Fruit fly (Drosophila melanogaster) whole organism, embryonic: ENCODE data around the gene Cep135.

Experiments used
- Atf6 ChIP-seq: fragments of 200-800 bp; sonication (Bioruptor generic); IDR thresholded peaks from 2 replicates; pipeline ENCODE4 v1.3.6; 2022; ENCODE audit warnings: missing biosample characterization, missing genetic modification characterization
- Bgb ChIP-seq: fragments of 200-800 bp; sonication (Bioruptor generic); IDR thresholded peaks from 2 replicates; pipeline ENCODE4 v1.3.6; 2022; ENCODE audit warnings: missing biosample characterization, missing genetic modification characterization; ENCODE audit not compliant: partially characterized antibody
- Blimp-1 ChIP-seq: fragments of 200-800 bp; sonication (Bioruptor generic); optimal IDR thresholded peaks from 3 replicates; lab custom pipeline; 2018; ENCODE audit warnings: missing biosample characterization, missing genetic modification characterization, mild to moderate bottlenecking, moderate library complexity, missing genetic modification reagents
- CG13296 ChIP-seq: fragments of 200-800 bp; sonication (Bioruptor generic); optimal IDR thresholded peaks from 3 replicates; lab custom pipeline; 2018; ENCODE audit warnings: missing biosample characterization, mild to moderate bottlenecking, missing genetic modification characterization
- CG14965 ChIP-seq: fragments of 200-800 bp; sonication (Bioruptor generic); optimal IDR thresholded peaks from 2 replicates; lab custom pipeline; 2016; ENCODE audit warnings: missing biosample characterization, missing genetic modification characterization, borderline replicate concordance
- CG42726 ChIP-seq: fragments of 200-800 bp; sonication (Bioruptor generic); IDR thresholded peaks from 2 replicates; pipeline ENCODE4 v1.3.6; 2022; ENCODE audit warnings: missing biosample characterization, missing genetic modification characterization; ENCODE audit not compliant: partially characterized antibody
- CG4328 ChIP-seq: fragments of 200-800 bp; sonication (Bioruptor generic); optimal IDR thresholded peaks from 3 replicates; lab custom pipeline; 2017; ENCODE audit warnings: missing biosample characterization, missing genetic modification reagents, missing genetic modification characterization
- CG4617 ChIP-seq: fragments of 200-800 bp; sonication (Bioruptor generic); optimal IDR thresholded peaks from 3 replicates; lab custom pipeline; 2016; ENCODE audit warnings: missing biosample characterization, missing genetic modification characterization, borderline replicate concordance
- CG6683 ChIP-seq: fragments of 200-800 bp; sonication (Bioruptor generic); optimal IDR thresholded peaks from 2 replicates; lab custom pipeline; 2017; ENCODE audit warnings: missing biosample characterization, mild to moderate bottlenecking, missing genetic modification characterization, missing genetic modification reagents
- CG6689 ChIP-seq: fragments of 200-800 bp; sonication (Bioruptor generic); IDR thresholded peaks from 2 replicates; pipeline ENCODE4 v1.3.6; 2022; ENCODE audit warnings: missing biosample characterization, missing genetic modification characterization
- CG8089 ChIP-seq: fragments of 200-800 bp; sonication (Bioruptor generic); optimal IDR thresholded peaks from 3 replicates; lab custom pipeline; 2016; ENCODE audit warnings: missing biosample characterization, missing genetic modification characterization
- CG8388 ChIP-seq: fragments of 200-800 bp; sonication (Bioruptor generic); optimal IDR thresholded peaks from 2 replicates; lab custom pipeline; 2019; ENCODE audit warnings: missing biosample characterization, mild to moderate bottlenecking, missing genetic modification characterization, moderate library complexity
- CG9817 ChIP-seq: fragments of 200-800 bp; sonication (Bioruptor generic); optimal IDR thresholded peaks from 2 replicates; lab custom pipeline; 2018; ENCODE audit warnings: missing biosample characterization, mild to moderate bottlenecking, missing genetic modification characterization, moderate library complexity
- CG9932 ChIP-seq: fragments of 200-800 bp; sonication (Bioruptor generic); IDR thresholded peaks from 2 replicates; pipeline ENCODE4 v1.3.6; 2022; ENCODE audit warnings: missing biosample characterization, missing genetic modification characterization
- CrebB ChIP-seq: fragments of 200-800 bp; sonication (Bioruptor generic); optimal IDR thresholded peaks from 3 replicates; lab custom pipeline; 2018; ENCODE audit warnings: missing biosample characterization, mild to moderate bottlenecking, missing genetic modification characterization
- E2f1 ChIP-seq: fragments of 200-800 bp; sonication (Bioruptor generic); IDR thresholded peaks from 2 replicates; pipeline ENCODE4 v1.3.6; 2022; ENCODE audit warnings: missing biosample characterization, missing genetic modification characterization
- Fer3 ChIP-seq: fragments of 200-800 bp; sonication (Bioruptor generic); optimal IDR thresholded peaks from 2 replicates; lab custom pipeline; 2018; ENCODE audit warnings: missing biosample characterization, mild to moderate bottlenecking, missing genetic modification characterization, moderate library complexity
- Hey ChIP-seq: fragments of 200-800 bp; sonication (Bioruptor generic); optimal IDR thresholded peaks from 3 replicates; lab custom pipeline; 2018; ENCODE audit warnings: missing biosample characterization, mild to moderate bottlenecking, missing genetic modification characterization
- Hr78 ChIP-seq, 2 experiments: fragments of 200-800 bp in 1 of 2; fragments of >200 bp in 1 of 2; sonication (Bioruptor generic) in 1 of 2; optimal IDR thresholded peaks; 2 replicates each; lab custom pipeline; 2017 to 2019; ENCODE audit warnings: missing biosample characterization in 2 of 2, missing genetic modification characterization in 2 of 2, mild to moderate bottlenecking in 1 of 2, moderate library complexity in 1 of 2
- Lpt ChIP-seq: fragments of >200 bp; optimal IDR thresholded peaks from 2 replicates; lab custom pipeline; 2018; ENCODE audit warnings: missing biosample characterization, missing genetic modification characterization
- Meics ChIP-seq: fragments of 200-800 bp; sonication (Bioruptor generic); optimal IDR thresholded peaks from 2 replicates; lab custom pipeline; 2017; ENCODE audit warnings: missing biosample characterization, mild to moderate bottlenecking, missing genetic modification characterization
- Myb ChIP-seq: fragments of 200-800 bp; sonication (Bioruptor generic); optimal IDR thresholded peaks from 2 replicates; lab custom pipeline; 2016; ENCODE audit warnings: missing biosample characterization, missing genetic modification characterization
- Oaz ChIP-seq: fragments of 200-800 bp; sonication (Bioruptor generic); IDR thresholded peaks from 2 replicates; pipeline ENCODE4 v1.3.6; 2022; ENCODE audit warnings: missing biosample characterization, missing genetic modification characterization
- Pdp1 ChIP-seq, 2 experiments: fragments of 200-800 bp; sonication (Bioruptor generic); optimal IDR thresholded peaks; 3 replicates each; lab custom pipeline; 2016; ENCODE audit warnings: missing biosample characterization in 2 of 2, missing genetic modification characterization in 2 of 2, mild to moderate bottlenecking in 1 of 2, moderate library complexity in 1 of 2
- Ravus ChIP-seq: fragments of 200-800 bp; sonication (Bioruptor generic); IDR thresholded peaks from 2 replicates; pipeline ENCODE4 v1.3.6; 2022; ENCODE audit warnings: missing biosample characterization, missing genetic modification characterization
- Sin3A ChIP-seq: fragments of >200 bp; optimal IDR thresholded peaks from 2 replicates; lab custom pipeline; 2018
- Sox102F ChIP-seq: fragments of 200-800 bp; sonication (Bioruptor generic); optimal IDR thresholded peaks from 2 replicates; lab custom pipeline; 2018; ENCODE audit warnings: missing biosample characterization, mild to moderate bottlenecking, missing genetic modification characterization, moderate library complexity
- Sry-δ ChIP-seq: fragments of 200-800 bp; sonication (Bioruptor generic); optimal IDR thresholded peaks from 2 replicates; lab custom pipeline; 2016; ENCODE audit warnings: missing biosample characterization, missing genetic modification characterization
- TFAM ChIP-seq: fragments of 200-800 bp; sonication (Bioruptor generic); optimal IDR thresholded peaks from 2 replicates; lab custom pipeline; 2017; ENCODE audit warnings: missing biosample characterization, missing genetic modification characterization, inconsistent platforms
- Trl ChIP-seq, 3 experiments: fragments of >200 bp in 2 of 3; fragments of 200-800 bp in 1 of 3; sonication (Bioruptor generic) in 1 of 3; optimal IDR thresholded peaks; 2 replicates in 1 of 3; 3 replicates in 2 of 3; lab custom pipeline; 2016 to 2017; ENCODE audit warnings: missing biosample characterization in 1 of 3, missing genetic modification characterization in 1 of 3
- ash1 ChIP-seq: fragments of 200-800 bp; sonication (Bioruptor generic); optimal IDR thresholded peaks from 2 replicates; lab custom pipeline; 2018; ENCODE audit warnings: missing biosample characterization, mild to moderate bottlenecking, missing genetic modification characterization
- bbx ChIP-seq: fragments of 200-800 bp; sonication (Bioruptor generic); IDR thresholded peaks from 2 replicates; pipeline ENCODE4 v1.3.6; 2022; ENCODE audit warnings: missing biosample characterization, missing genetic modification characterization; ENCODE audit not compliant: partially characterized antibody
- crc ChIP-seq: fragments of 200-800 bp; sonication (Bioruptor generic); optimal IDR thresholded peaks from 2 replicates; lab custom pipeline; 2016; ENCODE audit warnings: missing biosample characterization, missing genetic modification characterization
- cwo ChIP-seq: fragments of 200-800 bp; sonication (Bioruptor generic); optimal IDR thresholded peaks from 3 replicates; lab custom pipeline; 2017; ENCODE audit warnings: missing biosample characterization, missing genetic modification characterization, mild to moderate bottlenecking, moderate library complexity, missing genetic modification reagents
- dati ChIP-seq: fragments of 200-800 bp; sonication (Bioruptor generic); IDR thresholded peaks from 2 replicates; pipeline ENCODE4 v1.3.6; 2022; ENCODE audit warnings: missing biosample characterization, missing genetic modification characterization
- dmrt11E ChIP-seq: fragments of 200-800 bp; sonication (Bioruptor generic); optimal IDR thresholded peaks from 3 replicates; lab custom pipeline; 2018; ENCODE audit warnings: missing biosample characterization, mild to moderate bottlenecking, missing genetic modification characterization, moderate library complexity
- gce ChIP-seq: fragments of 200-800 bp; sonication (Bioruptor generic); IDR thresholded peaks from 3 replicates; pipeline ENCODE4 v1.3.6; 2022; ENCODE audit warnings: missing biosample characterization, missing genetic modification characterization
- grn ChIP-seq: fragments of 200-800 bp; sonication (Bioruptor generic); optimal IDR thresholded peaks from 3 replicates; lab custom pipeline; 2017; ENCODE audit warnings: missing biosample characterization, missing genetic modification characterization
- hkb ChIP-seq, 2 experiments: fragments of 200-800 bp in 1 of 2; fragments of >200 bp in 1 of 2; sonication (Bioruptor generic) in 1 of 2; IDR thresholded peaks in 1 of 2; optimal IDR thresholded peaks in 1 of 2; 2 replicates each; pipeline versions ENCODE4 v1.3.6 to Lab custom; 2017 to 2022; ENCODE audit warnings: missing biosample characterization in 1 of 2, missing genetic modification characterization in 1 of 2
- lab ChIP-seq: fragments of 200-800 bp; sonication (Bioruptor generic); optimal IDR thresholded peaks from 3 replicates; lab custom pipeline; 2017; ENCODE audit warnings: missing biosample characterization, missing genetic modification characterization, mild to moderate bottlenecking, moderate library complexity, missing genetic modification reagents
- lola ChIP-seq, 3 experiments: fragments of >200 bp in 2 of 3; fragments of 200-800 bp in 1 of 3; sonication (Bioruptor generic) in 1 of 3; optimal IDR thresholded peaks; 2 replicates each; lab custom pipeline; 2017 to 2019; ENCODE audit warnings: missing biosample characterization in 3 of 3, missing genetic modification characterization in 3 of 3, mild to moderate bottlenecking in 1 of 3, moderate library complexity in 1 of 3
- luna ChIP-seq: fragments of 200-800 bp; sonication (Bioruptor generic); optimal IDR thresholded peaks from 2 replicates; lab custom pipeline; 2016; ENCODE audit warnings: missing biosample characterization, missing genetic modification characterization
- pb ChIP-seq: fragments of 200-800 bp; sonication (Bioruptor generic); optimal IDR thresholded peaks from 3 replicates; lab custom pipeline; 2016; ENCODE audit warnings: missing biosample characterization, missing genetic modification characterization
- ranshi ChIP-seq: fragments of 200-800 bp; sonication (Bioruptor generic); IDR thresholded peaks from 2 replicates; pipeline ENCODE4 v1.3.6; 2022; ENCODE audit warnings: missing biosample characterization, missing genetic modification characterization
- sens ChIP-seq: fragments of 200-800 bp; sonication (Bioruptor generic); peaks from one replicate; lab custom pipeline; 2016; ENCODE audit warnings: missing biosample characterization, missing genetic modification characterization
- sima ChIP-seq: fragments of 200-800 bp; sonication (Bioruptor generic); optimal IDR thresholded peaks from 2 replicates; lab custom pipeline; 2016; ENCODE audit warnings: missing biosample characterization, missing genetic modification characterization
- trh ChIP-seq: fragments of 200-800 bp; sonication (Bioruptor generic); optimal IDR thresholded peaks from 2 replicates; lab custom pipeline; 2016; ENCODE audit warnings: missing biosample characterization, missing genetic modification characterization
- tup ChIP-seq: fragments of 200-800 bp; sonication (Bioruptor generic); optimal IDR thresholded peaks from 2 replicates; lab custom pipeline; 2016; ENCODE audit warnings: missing biosample characterization, mild to moderate bottlenecking, missing genetic modification characterization, moderate library complexity

Gene Cep135

dm6 chr3L:15125077-15125652 is 8.6 kb downstream of the Cep135 start, which contains the start of gene CG16959 (continued):
- TF ChIP-seq hkb (optimal IDR thresholded peaks at IDR 0.05; lab: Kevin White, UChicago) = no peak
- no peak for TF ChIP-seq hkb (GFP tag; IDR thresholded peaks at IDR 0.05; lab: Robert Waterston, UW)
- no peak for TF ChIP-seq CG4617 (GFP tag; lab: Kevin White, UChicago)
- no peak for TF ChIP-seq Blimp-1
- TF ChIP-seq Meics (GFP tag; lab: Kevin White, UChicago) = no peak
- no peak for TF ChIP-seq trh (GFP tag; lab: Kevin White, UChicago)
- no peak for TF ChIP-seq Sox102F (GFP tag; lab: Kevin White, UChicago)
- peak; percentile 12; the same call in 1 of the 2 replicates for TF ChIP-seq bbx
- TF ChIP-seq CG6683 = no peak
- no peak for TF ChIP-seq Lpt (GFP tag; lab: Kevin White, UChicago)
- no peak for TF ChIP-seq Ravus
- no peak for TF ChIP-seq sima (GFP tag; lab: Kevin White, UChicago)
- TF ChIP-seq luna (GFP tag; lab: Kevin White, UChicago) = no peak
- no peak for TF ChIP-seq CG13296 (GFP tag; lab: Kevin White, UChicago)
- no peak for TF ChIP-seq CG9932 (GFP tag; lab: Robert Waterston, UW)
- TF ChIP-seq CG6689 (GFP tag; lab: Robert Waterston, UW) = no peak
- no peak for TF ChIP-seq gce
- TF ChIP-seq CG42726 = no peak
- TF ChIP-seq CrebB (tag; lab: Kevin White, UChicago) = peak; percentile 22
- no peak for TF ChIP-seq CG14965 (GFP tag; lab: Kevin White, UChicago)
- TF ChIP-seq CG8089 = no peak
- no peak for TF ChIP-seq tup (GFP tag; lab: Kevin White, UChicago)
- TF ChIP-seq Trl (optimal IDR thresholded peaks at IDR 0.05; lab: Kevin White, UChicago) = peak; percentile 50 to 55
- TF ChIP-seq Trl (GFP tag; optimal IDR thresholded peaks at IDR 0.05; lab: Kevin White, UChicago) = no peak
- TF ChIP-seq crc (GFP tag; lab: Kevin White, UChicago) = no peak
- no peak for TF ChIP-seq dati (GFP tag; lab: Robert Waterston, UW)
- TF ChIP-seq Oaz = no peak
- peak; percentile 11 for TF ChIP-seq pb (GFP tag; lab: Kevin White, UChicago)
- TF ChIP-seq E2f1 (GFP tag; lab: Robert Waterston, UW) = no peak
- TF ChIP-seq Myb (GFP tag; lab: Kevin White, UChicago) = no peak
- TF ChIP-seq cwo (GFP tag; lab: Kevin White, UChicago) = no peak
- no peak for TF ChIP-seq Sin3A
- TF ChIP-seq lab = no peak
- no peak for TF ChIP-seq CG4328 (GFP tag; lab: Kevin White, UChicago)
- peak; percentile 27; the same call in 1 of the 2 replicates for TF ChIP-seq Bgb (GFP tag; lab: Robert Waterston, UW)
- TF ChIP-seq Sry-δ (GFP tag; lab: Kevin White, UChicago) = no peak
- no peak for TF ChIP-seq grn (GFP tag; lab: Kevin White, UChicago)
- no peak for TF ChIP-seq CG8388
- TF ChIP-seq ranshi (GFP tag; lab: Robert Waterston, UW) = no peak
- TF ChIP-seq Fer3 = no peak
- no peak for TF ChIP-seq CG9817 (tag; lab: Kevin White, UChicago)
- TF ChIP-seq Atf6 (GFP tag; lab: Robert Waterston, UW) = peak; percentile 43; the same call in 1 of the 2 replicates

DNA sequence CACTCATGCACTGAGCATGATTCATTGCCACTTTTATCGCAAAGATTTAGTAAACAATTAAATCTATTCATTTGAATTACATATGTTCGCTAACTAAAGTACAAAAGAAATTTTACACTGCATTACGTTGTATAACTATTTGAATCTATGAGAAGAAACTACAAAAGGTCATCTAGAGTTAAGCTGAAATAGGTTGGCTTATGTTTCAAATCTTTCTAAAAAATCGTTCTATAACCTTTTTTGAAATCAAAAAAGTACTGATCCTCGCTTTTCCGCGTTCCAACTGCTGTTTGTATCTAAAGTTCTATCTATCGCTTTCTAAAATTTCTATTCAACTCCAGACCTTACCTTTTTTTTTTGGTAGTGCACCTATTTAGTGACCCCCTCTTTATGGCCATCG is 9.2 kb downstream of the Cep135 start:
- TF ChIP-seq lola (GFP tag; optimal IDR thresholded peaks at IDR 0.05; lab: Kevin White, UChicago) = peak in 1 of 3 experiments; percentile 24
- peak; percentile 2 for TF ChIP-seq dmrt11E (tag; lab: Kevin White, UChicago)
- no peak for TF ChIP-seq TFAM (GFP tag; lab: Kevin White, UChicago)
- TF ChIP-seq ash1 (GFP tag; lab: Kevin White, UChicago) = no peak
- TF ChIP-seq Hey (tag; lab: Kevin White, UChicago) = no peak
- TF ChIP-seq sens (GFP tag; lab: Kevin White, UChicago) = peak; percentile 82
- TF ChIP-seq Hr78 (GFP tag; optimal IDR thresholded peaks at IDR 0.05; lab: Kevin White, UChicago) = peak in 1 of 2 experiments; percentile 0
- no peak for TF ChIP-seq Pdp1 (GFP tag; optimal IDR thresholded peaks at IDR 0.05; lab: Kevin White, UChicago)
